Fruit fly (Drosophila melanogaster) whole organism, embryonic: Measurements from ENCODE around the gene CG7484.

Experiments used
- Abd-B ChIP-seq: fragments of 200-800 bp; sonication (Bioruptor generic); optimal IDR thresholded peaks from 2 replicates; lab custom pipeline; 2018; ENCODE audit warnings: missing biosample characterization, mild to moderate bottlenecking, missing genetic modification characterization, moderate library complexity
- Atf-2 ChIP-seq: fragments of 200-800 bp; sonication (Bioruptor generic); optimal IDR thresholded peaks from 2 replicates; lab custom pipeline; 2016; ENCODE audit warnings: missing biosample characterization, missing genetic modification characterization
- BtbVII ChIP-seq: fragments of 200-800 bp; sonication (Bioruptor generic); optimal IDR thresholded peaks from 3 replicates; lab custom pipeline; 2017; ENCODE audit warnings: missing biosample characterization, mild to moderate bottlenecking, missing genetic modification characterization
- CG10654 ChIP-seq: fragments of 200-800 bp; sonication (Bioruptor generic); optimal IDR thresholded peaks from 2 replicates; lab custom pipeline; 2016; ENCODE audit warnings: missing biosample characterization, missing genetic modification characterization
- CG11504 ChIP-seq: fragments of 200-800 bp; sonication (Bioruptor generic); optimal IDR thresholded peaks from 3 replicates; lab custom pipeline; 2019; ENCODE audit warnings: missing biosample characterization, mild to moderate bottlenecking, missing genetic modification characterization, moderate library complexity
- CG12299 ChIP-seq: fragments of 200-800 bp; sonication (Bioruptor generic); optimal IDR thresholded peaks from 2 replicates; lab custom pipeline; 2018; ENCODE audit warnings: missing biosample characterization, mild to moderate bottlenecking, missing genetic modification characterization
- CG13287 ChIP-seq: fragments of 200-800 bp; sonication (Bioruptor generic); IDR thresholded peaks from 2 replicates; pipeline ENCODE4 v1.3.6; 2022; ENCODE audit warnings: missing biosample characterization, missing genetic modification characterization; ENCODE audit not compliant: partially characterized antibody
- CG13775 ChIP-seq: fragments of 200-800 bp; sonication (Bioruptor generic); optimal IDR thresholded peaks from 3 replicates; lab custom pipeline; 2017; ENCODE audit warnings: missing biosample characterization, mild to moderate bottlenecking, missing genetic modification characterization
- CG14667 ChIP-seq: fragments of 200-800 bp; sonication (Bioruptor generic); IDR thresholded peaks from 2 replicates; pipeline ENCODE4 v1.3.6; 2022; ENCODE audit warnings: missing biosample characterization, missing genetic modification characterization
- CG16863 ChIP-seq: fragments of 200-800 bp; sonication (Bioruptor generic); optimal IDR thresholded peaks from 3 replicates; lab custom pipeline; 2016; ENCODE audit warnings: missing biosample characterization, missing genetic modification characterization
- CG1792 ChIP-seq: fragments of 200-800 bp; sonication (Bioruptor generic); optimal IDR thresholded peaks from 2 replicates; lab custom pipeline; 2016; ENCODE audit warnings: missing biosample characterization, missing genetic modification characterization
- CG18476 ChIP-seq: fragments of 200-800 bp; sonication (Bioruptor generic); optimal IDR thresholded peaks from 2 replicates; lab custom pipeline; 2016; ENCODE audit warnings: missing biosample characterization, mild to moderate bottlenecking, missing genetic modification characterization
- CG30020 ChIP-seq: fragments of 200-800 bp; optimal IDR thresholded peaks from 2 replicates; lab custom pipeline; 2019; ENCODE audit warnings: missing biosample characterization, mild to moderate bottlenecking, missing genetic modification characterization, moderate library complexity
- CG34224 ChIP-seq: fragments of 200-800 bp; sonication (Bioruptor generic); IDR thresholded peaks from 3 replicates; pipeline ENCODE4 v1.3.6; 2022; ENCODE audit warnings: missing biosample characterization, missing genetic modification characterization; ENCODE audit not compliant: partially characterized antibody
- CG4328 ChIP-seq: fragments of 200-800 bp; sonication (Bioruptor generic); optimal IDR thresholded peaks from 3 replicates; lab custom pipeline; 2017; ENCODE audit warnings: missing biosample characterization, missing genetic modification reagents, missing genetic modification characterization
- CG4730 ChIP-seq: fragments of 200-800 bp; sonication (Bioruptor generic); IDR thresholded peaks from 2 replicates; pipeline ENCODE4 v1.3.6; 2022; ENCODE audit warnings: missing biosample characterization, missing genetic modification characterization
- CG6791 ChIP-seq: fragments of 200-800 bp; sonication (Bioruptor generic); IDR thresholded peaks from 3 replicates; pipeline ENCODE4 v1.3.6; 2022; ENCODE audit warnings: missing biosample characterization, missing genetic modification characterization; ENCODE audit not compliant: partially characterized antibody
- CG8944 ChIP-seq: fragments of 200-800 bp; sonication (Bioruptor generic); optimal IDR thresholded peaks from 3 replicates; lab custom pipeline; 2016; ENCODE audit warnings: missing biosample characterization, missing genetic modification characterization
- CG9817 ChIP-seq: fragments of 200-800 bp; sonication (Bioruptor generic); optimal IDR thresholded peaks from 2 replicates; lab custom pipeline; 2018; ENCODE audit warnings: missing biosample characterization, mild to moderate bottlenecking, missing genetic modification characterization, moderate library complexity
- CHES-1-like ChIP-seq: fragments of 200-800 bp; sonication (Bioruptor generic); optimal IDR thresholded peaks from 2 replicates; lab custom pipeline; 2016; ENCODE audit warnings: missing biosample characterization, missing genetic modification characterization
- Chrac-16 ChIP-seq: fragments of 200-800 bp; sonication (Bioruptor generic); optimal IDR thresholded peaks from 3 replicates; lab custom pipeline; 2016; ENCODE audit warnings: missing biosample characterization, missing genetic modification characterization
- CoRest ChIP-seq: fragments of 200-800 bp; sonication (Bioruptor generic); optimal IDR thresholded peaks from 3 replicates; lab custom pipeline; 2018; ENCODE audit warnings: missing biosample characterization, mild to moderate bottlenecking, missing genetic modification characterization, moderate library complexity
- Dip3 ChIP-seq: fragments of 200-800 bp; sonication (Bioruptor generic); optimal IDR thresholded peaks from 3 replicates; lab custom pipeline; 2016; ENCODE audit warnings: missing biosample characterization, missing genetic modification characterization
- Ets65A ChIP-seq: fragments of 200-800 bp; sonication (Bioruptor generic); peaks from one replicate; lab custom pipeline; 2016; ENCODE audit warnings: missing biosample characterization, missing genetic modification characterization
- H2.0 ChIP-seq: fragments of 200-800 bp; sonication (Bioruptor generic); IDR thresholded peaks from 2 replicates; pipeline ENCODE4 v1.3.6; 2022; ENCODE audit warnings: missing biosample characterization, missing genetic modification characterization
- Hsf ChIP-seq: fragments of 200-800 bp; sonication (Bioruptor generic); optimal IDR thresholded peaks from 3 replicates; lab custom pipeline; 2016; ENCODE audit warnings: missing biosample characterization, missing genetic modification characterization
- MESR4 ChIP-seq: fragments of 200-800 bp; sonication (Bioruptor generic); optimal IDR thresholded peaks from 2 replicates; lab custom pipeline; 2018; ENCODE audit warnings: missing biosample characterization, mild to moderate bottlenecking, missing genetic modification characterization, moderate library complexity
- Med ChIP-seq: fragments of 200-800 bp; sonication (Bioruptor generic); peaks from one replicate; lab custom pipeline; 2016; ENCODE audit warnings: missing biosample characterization, missing genetic modification characterization, mild to moderate bottlenecking, inconsistent platforms, moderate library complexity
- Ptx1 ChIP-seq: fragments of 200-800 bp; sonication (Bioruptor generic); IDR thresholded peaks from 2 replicates; pipeline ENCODE4 v1.3.6; 2022; ENCODE audit warnings: missing biosample characterization, missing genetic modification characterization
- Side ChIP-seq: fragments of 200-800 bp; sonication (Bioruptor generic); optimal IDR thresholded peaks from 2 replicates; lab custom pipeline; 2016; ENCODE audit warnings: missing biosample characterization, missing genetic modification characterization
- Sry-β ChIP-seq: fragments of 200-800 bp; sonication (Bioruptor generic); optimal IDR thresholded peaks from 2 replicates; lab custom pipeline; 2018; ENCODE audit warnings: missing biosample characterization, mild to moderate bottlenecking, missing genetic modification characterization, moderate library complexity
- Stat92E ChIP-seq, 3 experiments: fragments of >200 bp in 2 of 3; fragments of 200-800 bp in 1 of 3; sonication (Bioruptor generic) in 1 of 3; optimal IDR thresholded peaks; 2 replicates each; lab custom pipeline; 2017 to 2019; ENCODE audit warnings: missing biosample characterization in 3 of 3, missing genetic modification characterization in 3 of 3, mild to moderate bottlenecking in 1 of 3, moderate library complexity in 1 of 3
- cas ChIP-seq: fragments of 200-800 bp; sonication (Bioruptor generic); IDR thresholded peaks from 2 replicates; pipeline ENCODE4 v1.3.6; 2022; ENCODE audit warnings: missing biosample characterization, missing genetic modification characterization
- cato ChIP-seq: fragments of 200-800 bp; sonication (Bioruptor generic); optimal IDR thresholded peaks from 2 replicates; lab custom pipeline; 2016; ENCODE audit warnings: missing biosample characterization, missing genetic modification characterization, borderline replicate concordance
- gsb ChIP-seq: fragments of 200-800 bp; sonication (Bioruptor generic); IDR thresholded peaks from 2 replicates; pipeline ENCODE4 v1.3.6; 2022; ENCODE audit warnings: missing biosample characterization, missing genetic modification characterization
- ham ChIP-seq: fragments of 200-800 bp; sonication (Bioruptor generic); IDR thresholded peaks from 2 replicates; pipeline ENCODE4 v1.3.6; 2022; ENCODE audit warnings: missing biosample characterization, missing genetic modification characterization
- insv ChIP-seq, 2 experiments: fragments of 200-800 bp; sonication (Bioruptor generic); optimal IDR thresholded peaks; 3 replicates each; lab custom pipeline; 2016 to 2018; ENCODE audit warnings: missing biosample characterization in 2 of 2, missing genetic modification characterization in 2 of 2
- klu ChIP-seq: fragments of 200-800 bp; sonication (Bioruptor generic); IDR thresholded peaks from 2 replicates; pipeline ENCODE4 v1.3.6; 2022; ENCODE audit warnings: missing biosample characterization, missing genetic modification characterization
- lilli ChIP-seq: fragments of 200-800 bp; sonication (Bioruptor generic); optimal IDR thresholded peaks from 3 replicates; lab custom pipeline; 2016; ENCODE audit warnings: missing biosample characterization, missing genetic modification characterization
- maf-S ChIP-seq: fragments of 200-800 bp; sonication (Bioruptor generic); optimal IDR thresholded peaks from 2 replicates; lab custom pipeline; 2016; ENCODE audit warnings: missing biosample characterization, missing genetic modification characterization
- nerfin-1 ChIP-seq: fragments of 200-800 bp; sonication (Bioruptor generic); optimal IDR thresholded peaks from 3 replicates; lab custom pipeline; 2019; ENCODE audit warnings: missing biosample characterization, mild to moderate bottlenecking, missing genetic modification characterization, moderate library complexity
- nmo ChIP-seq: fragments of 200-800 bp; sonication (Bioruptor generic); optimal IDR thresholded peaks from 2 replicates; lab custom pipeline; 2018; ENCODE audit warnings: missing biosample characterization, mild to moderate bottlenecking, missing genetic modification characterization, moderate library complexity
- oc ChIP-seq: fragments of 200-800 bp; sonication (Bioruptor generic); optimal IDR thresholded peaks from 2 replicates; lab custom pipeline; 2018; ENCODE audit warnings: missing biosample characterization, mild to moderate bottlenecking, missing genetic modification characterization, moderate library complexity
- odd ChIP-seq: fragments of 200-800 bp; sonication (Bioruptor generic); optimal IDR thresholded peaks from 2 replicates; lab custom pipeline; 2017; ENCODE audit warnings: missing biosample characterization, mild to moderate bottlenecking, missing genetic modification characterization
- pb ChIP-seq: fragments of 200-800 bp; sonication (Bioruptor generic); optimal IDR thresholded peaks from 3 replicates; lab custom pipeline; 2016; ENCODE audit warnings: missing biosample characterization, missing genetic modification characterization
- pros ChIP-seq: fragments of 200-800 bp; sonication (Bioruptor generic); optimal IDR thresholded peaks from 3 replicates; lab custom pipeline; 2019; ENCODE audit warnings: missing biosample characterization, mild to moderate bottlenecking, missing genetic modification characterization, moderate library complexity
- sna ChIP-seq: fragments of 200-800 bp; sonication (Bioruptor generic); IDR thresholded peaks from 2 replicates; pipeline ENCODE4 v1.3.6; 2022; ENCODE audit warnings: missing biosample characterization, missing genetic modification characterization; ENCODE audit not compliant: partially characterized antibody
- tio ChIP-seq: fragments of 200-800 bp; sonication (Bioruptor generic); optimal IDR thresholded peaks from 2 replicates; lab custom pipeline; 2017; ENCODE audit warnings: missing biosample characterization, missing genetic modification characterization, inconsistent platforms
- tx ChIP-seq: fragments of 200-800 bp; sonication (Bioruptor generic); optimal IDR thresholded peaks from 2 replicates; lab custom pipeline; 2016; ENCODE audit warnings: missing biosample characterization, missing genetic modification characterization
- zen2 ChIP-seq: fragments of 200-800 bp; sonication (Bioruptor generic); IDR thresholded peaks from 3 replicates; pipeline ENCODE4 v1.3.6; 2022; ENCODE audit warnings: missing biosample characterization, missing genetic modification characterization; ENCODE audit not compliant: partially characterized antibody

CG7484 gene

dm6 chr3L:17621451-17621946 is 32.9 kb upstream of the CG7484 start, which contains the start of the genes Vps60 and anchor (continued):
- TF ChIP-seq insv (GFP tag; optimal IDR thresholded peaks at IDR 0.05; lab: Kevin White, UChicago), result peak in 1 of 2 experiments; percentile 34
- TF ChIP-seq CG11504, result peak; percentile 68
- TF ChIP-seq Abd-B (GFP tag; lab: Kevin White, UChicago), result peak; percentile 23
- no peak for TF ChIP-seq Atf-2 (GFP tag; lab: Kevin White, UChicago)
- peak; percentile 55 for TF ChIP-seq CG13775 (GFP tag; lab: Kevin White, UChicago)
- TF ChIP-seq zen2 (GFP tag; lab: Robert Waterston, UW), result no peak
- peak; percentile 77 for TF ChIP-seq CHES-1-like (GFP tag; lab: Kevin White, UChicago)
- no peak for TF ChIP-seq sna (GFP tag; lab: Robert Waterston, UW)
- peak; percentile 49 for TF ChIP-seq CG10654
- TF ChIP-seq odd (GFP tag; lab: Kevin White, UChicago), result no peak
- peak; percentile 63 for TF ChIP-seq CG18476 (GFP tag; lab: Kevin White, UChicago)
- TF ChIP-seq maf-S (GFP tag; lab: Kevin White, UChicago), result peak; percentile 65
- no peak for TF ChIP-seq klu (GFP tag; lab: Robert Waterston, UW)
- peak; percentile 78 for TF ChIP-seq MESR4 (GFP tag; lab: Kevin White, UChicago)
- TF ChIP-seq nmo (GFP tag; lab: Kevin White, UChicago), result peak; percentile 79
- TF ChIP-seq lilli (GFP tag; lab: Kevin White, UChicago), result peak; percentile 78
- no peak for TF ChIP-seq pros (GFP tag; lab: Kevin White, UChicago)
- TF ChIP-seq CG16863, result peak; percentile 58
- TF ChIP-seq CG30020 (tag; lab: Kevin White, UChicago), result peak; percentile 59
- TF ChIP-seq oc (tag; lab: Kevin White, UChicago), result no peak
- peak; percentile 51 for TF ChIP-seq CG8944 (GFP tag; lab: Kevin White, UChicago)
- TF ChIP-seq ham (GFP tag; lab: Robert Waterston, UW), result no peak
- peak; percentile 96 for TF ChIP-seq Ets65A (GFP tag; lab: Kevin White, UChicago)
- TF ChIP-seq Side (GFP tag; lab: Kevin White, UChicago), result peak; percentile 76
- no peak for TF ChIP-seq H2.0
- peak in 1 of 3 experiments; percentile 46 for TF ChIP-seq Stat92E (GFP tag; optimal IDR thresholded peaks at IDR 0.05; lab: Kevin White, UChicago)
- TF ChIP-seq CG9817 (tag; lab: Kevin White, UChicago), result peak; percentile 11
- TF ChIP-seq CG12299, result peak; percentile 14
- no peak for TF ChIP-seq gsb (GFP tag; lab: Robert Waterston, UW)
- peak; percentile 66 for TF ChIP-seq Dip3 (GFP tag; lab: Kevin White, UChicago)
- no peak for TF ChIP-seq CG34224 (GFP tag; lab: Robert Waterston, UW)
- no peak for TF ChIP-seq CG6791
- peak; percentile 2 for TF ChIP-seq cato (GFP tag; lab: Kevin White, UChicago)
- TF ChIP-seq CG1792, result peak; percentile 70
- no peak for TF ChIP-seq CG14667 (GFP tag; lab: Robert Waterston, UW)
- TF ChIP-seq CoRest, result peak; percentile 62
- peak; percentile 60 for TF ChIP-seq Chrac-16 (GFP tag; lab: Kevin White, UChicago)
- TF ChIP-seq Med (GFP tag; lab: Kevin White, UChicago), result peak; percentile 94
- peak; percentile 50; the same call in 1 of the 2 replicates for TF ChIP-seq CG13287 (GFP tag; lab: Robert Waterston, UW)
- TF ChIP-seq Sry-β (GFP tag; lab: Kevin White, UChicago), result no peak
- TF ChIP-seq pb (GFP tag; lab: Kevin White, UChicago), result no peak
- peak; percentile 10 for TF ChIP-seq CG4328 (GFP tag; lab: Kevin White, UChicago)
- no peak for TF ChIP-seq CG4730 (GFP tag; lab: Robert Waterston, UW)
- peak; percentile 40 for TF ChIP-seq nerfin-1 (tag; lab: Kevin White, UChicago)
- peak; percentile 61 for TF ChIP-seq tx (GFP tag; lab: Kevin White, UChicago)
- peak; percentile 47; the same call in 1 of the 2 replicates for TF ChIP-seq Ptx1 (GFP tag; lab: Robert Waterston, UW)
- no peak for TF ChIP-seq cas
- TF ChIP-seq tio (GFP tag; lab: Kevin White, UChicago), result peak; percentile 2
- peak; percentile 67 for TF ChIP-seq Hsf
- TF ChIP-seq BtbVII (GFP tag; lab: Kevin White, UChicago), result peak; percentile 12
